Worm (Caenorhabditis elegans): ENCODE results near the gene ctl-1.

Gene ctl-1

DNA sequence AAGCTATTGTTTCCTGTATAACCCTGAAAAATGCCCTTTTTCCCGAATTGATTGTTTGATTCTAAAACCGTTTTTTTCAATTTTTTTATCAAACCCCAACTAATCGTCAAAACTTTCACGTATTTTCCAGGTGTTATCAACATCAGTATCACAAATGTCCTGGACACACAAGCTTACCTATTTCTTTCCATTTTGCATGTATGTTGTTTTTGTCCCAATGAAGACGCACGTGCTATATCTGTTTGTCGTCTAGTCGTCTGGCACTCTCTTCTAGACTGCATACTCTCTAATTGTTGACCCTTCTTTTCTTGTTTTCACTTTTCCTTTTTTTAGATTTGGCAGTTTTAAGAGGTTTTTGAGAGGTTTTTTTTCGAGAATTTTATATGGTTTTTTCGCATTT, 9.7 kb downstream of the ctl-1 start (continued):
- TF ChIP-seq jun-1 (tag; optimal IDR thresholded peaks at IDR 0.05) (no peak), dpl-1 (GFP tag; optimal IDR thresholded peaks at IDR 0.05) (peak; percentile 35), nhr-10 (tag; optimal IDR thresholded peaks at IDR 0.05) (no peak), zip-11 (GFP tag; IDR thresholded peaks at IDR 0.05) (no peak), gei-8 (GFP tag; optimal IDR thresholded peaks at IDR 0.05) (no peak), F37D6.2 (tag; optimal IDR thresholded peaks at IDR 0.05) (no peak), hlh-30 (tag; optimal IDR thresholded peaks at IDR 0.05; ENCODE audit: insufficient read depth) (peak; percentile 89), mes-2 (tag; optimal IDR thresholded peaks at IDR 0.05; ENCODE audit: poor library complexity, severe bottlenecking) (peak; percentile 52), ceh-44 (GFP tag; IDR thresholded peaks at IDR 0.05) (no peak), lin-38 (GFP tag; IDR thresholded peaks at IDR 0.05) (no peak), Y5F2A.4 (GFP tag; optimal IDR thresholded peaks at IDR 0.05) (no peak), set-16 (GFP tag; IDR thresholded peaks at IDR 0.05) (no peak), nhr-42 (GFP tag; IDR thresholded peaks at IDR 0.05) (no peak), zip-2 (tag; optimal IDR thresholded peaks at IDR 0.05) (no peak), ceh-82 (tag; optimal IDR thresholded peaks at IDR 0.05) (no peak), unc-62 (GFP tag; optimal IDR thresholded peaks at IDR 0.05 in 1 of 2) (peak in 1 of 2 experiments; percentile 93), unc-62 (tag; optimal IDR thresholded peaks at IDR 0.05) (no peak), ceh-62 (tag; optimal IDR thresholded peaks at IDR 0.05) (no peak), ZK546.5 (tag; optimal IDR thresholded peaks at IDR 0.05) (no peak), R02D3.7 (tag; optimal IDR thresholded peaks at IDR 0.05) (no peak), ceh-28 (tag; optimal IDR thresholded peaks at IDR 0.05) (no peak), T26A8.4 (GFP tag; IDR thresholded peaks at IDR 0.05) (no peak), egl-27 (tag; optimal IDR thresholded peaks at IDR 0.05) (no peak), nhr-237 (tag; optimal IDR thresholded peaks at IDR 0.05) (no peak), fos-1 (tag; optimal IDR thresholded peaks at IDR 0.05) (no peak), ceh-32 (tag; optimal IDR thresholded peaks at IDR 0.05; ENCODE audit: poor library complexity) (no peak), dve-1 (tag; optimal IDR thresholded peaks at IDR 0.05; ENCODE audit: insufficient read depth) (peak; percentile 92), T20F7.1 (GFP tag; optimal IDR thresholded peaks at IDR 0.05) (no peak), spr-1 (tag; optimal IDR thresholded peaks at IDR 0.05) (no peak), unc-39 (tag; optimal IDR thresholded peaks at IDR 0.05) (no peak), Y105C5A.15 (GFP tag; IDR thresholded peaks at IDR 0.05) (no peak), D1046.2 (GFP tag; IDR thresholded peaks at IDR 0.05) (no peak), php-3 (GFP tag; IDR thresholded peaks at IDR 0.05) (no peak), nhr-76 (tag; optimal IDR thresholded peaks at IDR 0.05) (no peak), lsy-2 (tag; optimal IDR thresholded peaks at IDR 0.05) (peak in 1 of 2 experiments; percentile 68), aha-1 (tag) (peak; percentile 82), lin-13 (GFP tag; optimal IDR thresholded peaks at IDR 0.05) (no peak), Y75B8A.6 (GFP tag; IDR thresholded peaks at IDR 0.05) (no peak), madf-5 (GFP tag; IDR thresholded peaks at IDR 0.05) (no peak), lin-15B (tag; optimal IDR thresholded peaks at IDR 0.05) (no peak), arid-1 (GFP tag; conservative IDR thresholded peaks at IDR 0.05) (no peak), nhr-41 (GFP tag; IDR thresholded peaks at IDR 0.05) (no peak), zfp-3 (GFP tag; conservative IDR thresholded peaks at IDR 0.05) (no peak), hif-1 (tag; optimal IDR thresholded peaks at IDR 0.05) (peak in 1 of 2 experiments; percentile 85), F26F4.8 (GFP tag; conservative IDR thresholded peaks at IDR 0.05) (no peak), Y48G9A.11 (GFP tag; IDR thresholded peaks at IDR 0.05) (no peak), F49E8.2 (tag; optimal IDR thresholded peaks at IDR 0.05; ENCODE audit: borderline replicate concordance) (no peak), nhr-6 (tag; optimal IDR thresholded peaks at IDR 0.05) (no peak), pqm-1 (tag; optimal IDR thresholded peaks at IDR 0.05) (peak; percentile 44), tra-1 (GFP tag; IDR thresholded peaks at IDR 0.05) (no peak), nhr-111 (GFP tag; optimal IDR thresholded peaks at IDR 0.05) (no peak), sdz-12 (GFP tag; optimal IDR thresholded peaks at IDR 0.05) (no peak), dmd-6 (GFP tag; IDR thresholded peaks at IDR 0.05) (peak; percentile 74)

All from whole organism, L4 larva.